Worm (Caenorhabditis elegans) whole organism, L1 larva: ENCODE measurements around the gene str-180.
A peak's percentile ranks its signal among the peaks of the same experiment; 100 is the strongest.

Experiments
- C04F5.9 ChIP-seq: sonication (generic microtip); optimal IDR thresholded peaks from 2 replicates; lab custom pipeline; 2016; ENCODE audit warnings: missing genetic modification characterization, missing compliant biosample characterization
- C34B4.2 ChIP-seq: sonication (generic microtip); optimal IDR thresholded peaks from 2 replicates; lab custom pipeline; 2017; ENCODE audit warnings: mild to moderate bottlenecking, missing genetic modification characterization, missing compliant biosample characterization
- F16B12.6 ChIP-seq: fragments of 150-350 bp; optimal IDR thresholded peaks from 2 replicates; lab custom pipeline; 2014; ENCODE audit warnings: missing biosample characterization, missing genetic modification characterization
- aha-1 ChIP-seq: fragments of 150-350 bp; optimal IDR thresholded peaks from 2 replicates; lab custom pipeline; 2014; ENCODE audit warnings: missing biosample characterization, missing genetic modification characterization
- aly-2 ChIP-seq: fragments of 150-350 bp; optimal IDR thresholded peaks from 2 replicates; lab custom pipeline; 2014; ENCODE audit warnings: missing biosample characterization, missing genetic modification characterization
- ama-1 ChIP-seq: fragments of 150-350 bp; optimal IDR thresholded peaks from 2 replicates; lab custom pipeline; 2014
- blmp-1 ChIP-seq: fragments of 150-350 bp; optimal IDR thresholded peaks from 2 replicates; lab custom pipeline; 2014; ENCODE audit warnings: missing biosample characterization, missing genetic modification characterization
- ceh-63 ChIP-seq: fragments of 200-800 bp; sonication (Bioruptor generic); optimal IDR thresholded peaks from 2 replicates; lab custom pipeline; 2018; ENCODE audit warnings: mild to moderate bottlenecking, missing genetic modification characterization, missing compliant biosample characterization
- dpl-1 ChIP-seq, 3 experiments: fragments of 150-350 bp in 2 of 3; sonication (generic microtip) in 1 of 3; optimal IDR thresholded peaks; 2 replicates each; lab custom pipeline; 2014 to 2017; ENCODE audit warnings: missing biosample characterization in 3 of 3, missing genetic modification characterization in 3 of 3, missing genetic modification reagents in 3 of 3
- efl-1 ChIP-seq, 4 experiments: fragments of 150-350 bp; optimal IDR thresholded peaks in 3 of 4; peaks in 1 of 4; 1 replicate in 1 of 4; 2 replicates in 3 of 4; lab custom pipeline; 2014; ENCODE audit warnings: missing biosample characterization in 2 of 4, missing genetic modification characterization in 2 of 4, missing genetic modification reagents in 2 of 4
- elt-2 ChIP-seq: sonication (generic microtip); optimal IDR thresholded peaks from 2 replicates; lab custom pipeline; 2016; ENCODE audit warnings: missing genetic modification characterization, mild to moderate bottlenecking, inconsistent platforms, missing compliant biosample characterization, missing genetic modification reagents
- elt-3 ChIP-seq, 6 experiments: fragments of 150-350 bp in 1 of 6; sonication (generic microtip); optimal IDR thresholded peaks; 2 replicates each; lab custom pipeline; 2017 to 2018; ENCODE audit warnings: missing biosample characterization in 6 of 6, missing genetic modification characterization in 6 of 6, inconsistent platforms in 1 of 6
- fkh-10 ChIP-seq: sonication (generic microtip); optimal IDR thresholded peaks from 2 replicates; lab custom pipeline; 2017; ENCODE audit warnings: missing biosample characterization, missing genetic modification reagents, missing genetic modification characterization
- fkh-8 ChIP-seq: sonication (generic microtip); optimal IDR thresholded peaks from 2 replicates; lab custom pipeline; 2016; ENCODE audit warnings: mild to moderate bottlenecking, missing genetic modification characterization, missing compliant biosample characterization
- hlh-4 ChIP-seq: sonication (generic microtip); optimal IDR thresholded peaks from 2 replicates; lab custom pipeline; 2016; ENCODE audit warnings: mild to moderate bottlenecking, missing genetic modification characterization, missing compliant biosample characterization
- lin-15B ChIP-seq: fragments of 150-350 bp; sonication (generic microtip); optimal IDR thresholded peaks from 3 replicates; lab custom pipeline; 2014; ENCODE audit warnings: missing biosample characterization, missing genetic modification characterization
- lir-3 ChIP-seq: sonication (generic microtip); optimal IDR thresholded peaks from 2 replicates; lab custom pipeline; 2016; ENCODE audit warnings: mild to moderate bottlenecking, missing genetic modification characterization, moderate library complexity, missing compliant biosample characterization; ENCODE audit not compliant: poor library complexity
- mdl-1 ChIP-seq, 2 experiments: fragments of 150-350 bp; optimal IDR thresholded peaks; 2 replicates each; lab custom pipeline; 2014 to 2017; ENCODE audit warnings: missing biosample characterization in 2 of 2, missing genetic modification characterization in 2 of 2, inconsistent platforms in 1 of 2
- mep-1 ChIP-seq: fragments of 150-350 bp; optimal IDR thresholded peaks from 2 replicates; lab custom pipeline; 2014; ENCODE audit warnings: missing biosample characterization, missing genetic modification characterization
- nhr-11 ChIP-seq: fragments of 150-350 bp; optimal IDR thresholded peaks from 2 replicates; lab custom pipeline; 2014; ENCODE audit warnings: missing biosample characterization, missing genetic modification characterization
- nhr-19 ChIP-seq: fragments of 200-800 bp; sonication (Bioruptor generic); conservative IDR thresholded peaks from 2 replicates; pipeline ENCODE4 v1.3.6; 2022; ENCODE audit warnings: missing genetic modification characterization, missing compliant biosample characterization
- nhr-20 ChIP-seq: sonication (generic microtip); optimal IDR thresholded peaks from 2 replicates; lab custom pipeline; 2016; ENCODE audit warnings: mild to moderate bottlenecking, missing genetic modification characterization, missing compliant biosample characterization
- nhr-71 ChIP-seq: sonication (generic microtip); optimal IDR thresholded peaks from 2 replicates; lab custom pipeline; 2016; ENCODE audit warnings: mild to moderate bottlenecking, missing genetic modification characterization, moderate library complexity, missing compliant biosample characterization
- nhr-76 ChIP-seq: sonication (generic microtip); optimal IDR thresholded peaks from 2 replicates; lab custom pipeline; 2017; ENCODE audit warnings: missing biosample characterization, missing genetic modification characterization
- nhr-85 ChIP-seq: sonication (generic microtip); peaks from one replicate; lab custom pipeline; 2016; ENCODE audit warnings: missing genetic modification characterization, inconsistent platforms, missing compliant biosample characterization
- pax-3 ChIP-seq: fragments of 200-800 bp; sonication (Bioruptor generic); optimal IDR thresholded peaks from 2 replicates; lab custom pipeline; 2018; ENCODE audit warnings: mild to moderate bottlenecking, missing genetic modification characterization, moderate library complexity, missing compliant biosample characterization
- rnt-1 ChIP-seq: sonication (generic microtip); optimal IDR thresholded peaks from 2 replicates; lab custom pipeline; 2016; ENCODE audit warnings: mild to moderate bottlenecking, missing genetic modification characterization, moderate library complexity, missing compliant biosample characterization
- tbx-2 ChIP-seq: sonication (generic microtip); optimal IDR thresholded peaks from 2 replicates; lab custom pipeline; 2016; ENCODE audit warnings: missing genetic modification characterization, missing compliant biosample characterization
- unc-62 ChIP-seq: fragments of 150-350 bp; optimal IDR thresholded peaks from 2 replicates; lab custom pipeline; 2014; ENCODE audit warnings: missing biosample characterization, missing genetic modification reagents, missing genetic modification characterization
- vab-15 ChIP-seq: sonication (generic microtip); optimal IDR thresholded peaks from 2 replicates; lab custom pipeline; 2017; ENCODE audit warnings: missing genotype, mild to moderate bottlenecking, missing genetic modification characterization, missing compliant biosample characterization
- zip-4 ChIP-seq: fragments of 200-800 bp; sonication (Bioruptor generic); optimal IDR thresholded peaks from 2 replicates; lab custom pipeline; 2018; ENCODE audit warnings: mild to moderate bottlenecking, missing genetic modification characterization, moderate library complexity, missing compliant biosample characterization
- ztf-11 ChIP-seq, 2 experiments: sonication (generic microtip); optimal IDR thresholded peaks; 2 replicates each; lab custom pipeline; 2016 to 2017; ENCODE audit warnings: missing genetic modification characterization in 2 of 2, missing biosample characterization in 1 of 2, missing compliant biosample characterization in 1 of 2

The str-180 gene

DNA sequence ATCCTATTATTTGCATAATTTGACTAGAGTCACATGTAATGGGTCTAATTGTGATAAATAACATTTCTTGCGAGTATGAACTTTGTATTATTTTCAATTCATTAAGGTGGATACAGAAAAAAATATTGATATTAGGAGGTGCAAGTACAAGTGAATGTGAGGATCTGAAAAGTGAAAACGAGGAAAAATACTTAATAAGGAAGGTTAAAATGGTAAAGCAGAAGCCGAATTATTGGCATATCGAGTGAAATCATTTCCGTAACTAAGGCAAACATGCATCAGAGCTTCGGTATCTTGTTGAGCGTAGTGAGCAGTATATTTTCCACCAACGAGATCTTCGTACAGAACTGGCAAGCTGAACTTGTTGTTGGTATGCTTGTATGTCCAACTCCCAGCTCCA lies 35.8 kb upstream of the str-180 start:
- TF ChIP-seq vab-15 (no peak), pax-3 (no peak), ceh-63 (GFP tag; lab: Kevin White, UChicago) (no peak)

- TF ChIP-seq tbx-2 (tag; lab: Kevin White, UChicago) (no peak), aha-1 (tag; lab: Kevin White, UChicago) (no peak), fkh-10 (no peak), lir-3 (tag; lab: Kevin White, UChicago) (no peak), unc-62 (GFP tag; lab: Kevin White, UChicago) (no peak), dpl-1 (GFP tag; optimal IDR thresholded peaks at IDR 0.05; lab: Kevin White, UChicago) (no peak), nhr-20 (tag; lab: Kevin White, UChicago) (no peak), fkh-8 (no peak), mdl-1 (tag; optimal IDR thresholded peaks at IDR 0.05; lab: Kevin White, UChicago) (no peak), lin-15B (tag; lab: Kevin White, UChicago) (no peak), elt-3 (tag; optimal IDR thresholded peaks at IDR 0.05; lab: Kevin White, UChicago) (no peak), nhr-85 (tag; lab: Kevin White, UChicago) (no peak), zip-4 (GFP tag; lab: Kevin White, UChicago) (no peak), rnt-1 (tag; lab: Kevin White, UChicago) (no peak), aly-2 (tag; lab: Kevin White, UChicago) (no peak), C34B4.2 (tag; lab: Kevin White, UChicago) (no peak), efl-1 (optimal IDR thresholded peaks at IDR 0.05; lab: Kevin White, UChicago) (no peak), efl-1 (GFP tag; optimal IDR thresholded peaks at IDR 0.05 in 1 of 2; lab: Kevin White, UChicago) (no peak), nhr-76 (no peak), F16B12.6 (tag; lab: Kevin White, UChicago) (no peak)
These were observed 34.1 kb upstream of the str-180 start, which contains the start of gene era-1 for ce11 chrV:6702692-6703091. TSS of gene era-1 (plus strand) at chrV:6703057.

ce11 chrV:6699833-6700232 lies 31.2 kb upstream of the str-180 start:
- TF ChIP-seq ama-1 (lab: Kevin White, UChicago) (no peak), blmp-1 (tag; lab: Kevin White, UChicago) (peak; percentile 91), rnt-1 (tag; lab: Kevin White, UChicago) (no peak), mep-1 (no peak), ztf-11 (tag; optimal IDR thresholded peaks at IDR 0.05; lab: Kevin White, UChicago) (no peak)

DNA sequence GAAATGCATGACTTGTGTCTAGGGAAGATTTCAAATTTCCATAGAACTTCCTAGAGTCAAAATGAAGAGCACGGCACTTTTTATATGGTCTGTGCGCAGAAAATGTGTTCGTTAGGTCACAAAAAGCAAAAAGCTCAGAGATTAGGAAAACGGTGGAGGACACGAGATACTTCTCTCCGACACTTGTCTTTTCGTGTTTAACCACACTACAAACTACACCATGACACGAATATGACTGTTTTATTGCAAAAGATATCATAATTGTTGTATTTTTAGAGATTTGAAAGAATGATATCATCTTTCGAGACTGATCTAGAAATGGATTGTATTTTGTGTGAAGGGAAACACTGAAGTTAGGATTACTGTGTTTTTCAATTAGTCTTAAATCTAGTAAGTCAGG lies 30.4 kb upstream of the str-180 start:
- TF ChIP-seq nhr-20 (tag; lab: Kevin White, UChicago) (peak; percentile 18), nhr-19 (GFP tag; lab: Robert Waterston, UW) (no peak), nhr-85 (tag; lab: Kevin White, UChicago) (peak; percentile 25)

ce11 chrV:6697552-6697951 lies 28.9 kb upstream of the str-180 start, which contains the start of gene W02F12.2:
TSS of gene W02F12.2 (minus strand) at chrV:6697652.
- no peak for TF ChIP-seq nhr-71 (tag; lab: Kevin White, UChicago)
- TF ChIP-seq blmp-1 (tag; lab: Kevin White, UChicago): peak; percentile 18

- no peak for TF ChIP-seq ama-1 (lab: Kevin White, UChicago)
- peak; percentile 8 for TF ChIP-seq blmp-1 (tag; lab: Kevin White, UChicago)
These were observed 26.0 kb upstream of the str-180 start, which contains the start of gene W02F12.8 for ce11 chrV:6694668-6695067. TSS of gene W02F12.8 (minus strand) at chrV:6694768.

ce11 chrV:6691813-6692351 lies 23.2 kb upstream of the str-180 start, which contains the start of gene mtl-1:
TSS of gene mtl-1 (minus strand) at chrV:6691863.
- TF ChIP-seq C04F5.9 (no peak), elt-3 (tag; optimal IDR thresholded peaks at IDR 0.05; lab: Kevin White, UChicago) (no peak), hlh-4 (tag; lab: Kevin White, UChicago) (no peak), elt-2 (peak; percentile 53), efl-1 (optimal IDR thresholded peaks at IDR 0.05; lab: Kevin White, UChicago) (no peak), efl-1 (GFP tag; optimal IDR thresholded peaks at IDR 0.05 in 1 of 2; lab: Kevin White, UChicago) (peak in 1 of 2 experiments; percentile 39), nhr-11 (tag; lab: Kevin White, UChicago) (no peak)
